Worm (Caenorhabditis elegans) whole organism, late embryonic: ENCODE data around the gene B0244.9.

ENCODE experiments used
- T23F11.4 ChIP-seq: fragments of 200-800 bp; sonication (Bioruptor generic); optimal IDR thresholded peaks from 2 replicates; lab custom pipeline; 2018; ENCODE audit warnings: mild to moderate bottlenecking, missing genetic modification characterization, missing compliant biosample characterization
- ceh-14 ChIP-seq: sonication (generic microtip); optimal IDR thresholded peaks from 2 replicates; lab custom pipeline; 2016; ENCODE audit warnings: missing genotype, missing genetic modification characterization, missing compliant biosample characterization
- ceh-2 ChIP-seq: sonication (generic microtip); optimal IDR thresholded peaks from 2 replicates; lab custom pipeline; 2016; ENCODE audit warnings: missing genotype, missing genetic modification characterization, missing compliant biosample characterization
- fkh-10 ChIP-seq: fragments of 150-350 bp; optimal IDR thresholded peaks from 2 replicates; lab custom pipeline; 2014; ENCODE audit warnings: missing biosample characterization, missing genetic modification reagents, missing genetic modification characterization
- sdc-2 ChIP-seq: sonication (generic microtip); optimal IDR thresholded peaks from 2 replicates; lab custom pipeline; 2016; ENCODE audit warnings: missing genotype, missing genetic modification characterization, missing compliant biosample characterization
- unc-55 ChIP-seq: sonication (generic microtip); optimal IDR thresholded peaks from 2 replicates; lab custom pipeline; 2017; ENCODE audit warnings: missing biosample characterization, missing genetic modification reagents, missing genetic modification characterization

- TF ChIP-seq ceh-2 (tag; lab: Kevin White, UChicago) (peak; percentile 25), sdc-2 (tag; lab: Kevin White, UChicago) (no peak), unc-55 (GFP tag; lab: Kevin White, UChicago) (no peak), fkh-10 (GFP tag; lab: Kevin White, UChicago) (no peak), T23F11.4 (GFP tag; lab: Kevin White, UChicago) (no peak), ceh-14 (peak; percentile 20)
These were observed 42.6 kb downstream of the B0244.9 start for ce11 chrIII:5688246-5688645.
